Worm (Caenorhabditis elegans) whole organism, midembryonic: Measurements from ENCODE around the gene mdt-15.

ENCODE experiments used
- flt-1 ChIP-seq: fragments of 200-800 bp; sonication (Bioruptor generic); IDR thresholded peaks from 2 replicates; pipeline ENCODE4 v1.3.6; 2022; ENCODE audit warnings: missing genetic modification characterization, missing compliant biosample characterization
- klf-2 ChIP-seq: fragments of 200-800 bp; sonication (Bioruptor generic); conservative IDR thresholded peaks from 2 replicates; pipeline ENCODE4 v1.3.6; 2022; ENCODE audit warnings: missing genetic modification reagents, missing genetic modification characterization, missing compliant biosample characterization
- med-1 ChIP-seq: sonication (generic microtip); optimal IDR thresholded peaks from 2 replicates; lab custom pipeline; 2017; ENCODE audit warnings: missing genetic modification characterization, mild to moderate bottlenecking, missing compliant biosample characterization, antibody characterized with exemption, missing genetic modification reagents; ENCODE audit not compliant: insufficient read depth
- ref-1 ChIP-seq: fragments of 200-800 bp; sonication (Bioruptor generic); conservative IDR thresholded peaks from 2 replicates; pipeline ENCODE4 v1.3.6; 2022; ENCODE audit warnings: missing genetic modification reagents, missing genetic modification characterization, missing compliant biosample characterization

- TF ChIP-seq med-1 (no peak), klf-2 (no peak), flt-1 (GFP tag; lab: Robert Waterston, UW) (no peak), ref-1 (GFP tag; lab: Robert Waterston, UW) (no peak)
Observed at ce11 chrIII:5814799-5815198, 18.8 kb downstream of the mdt-15 start, which contains the start of gene R12B2.7.
